Fruit fly (Drosophila melanogaster): ENCODE data around the gene Socs16D.
A peak's percentile ranks its signal among the peaks of the same experiment; 100 is the strongest.

Gene Socs16D

DNA sequence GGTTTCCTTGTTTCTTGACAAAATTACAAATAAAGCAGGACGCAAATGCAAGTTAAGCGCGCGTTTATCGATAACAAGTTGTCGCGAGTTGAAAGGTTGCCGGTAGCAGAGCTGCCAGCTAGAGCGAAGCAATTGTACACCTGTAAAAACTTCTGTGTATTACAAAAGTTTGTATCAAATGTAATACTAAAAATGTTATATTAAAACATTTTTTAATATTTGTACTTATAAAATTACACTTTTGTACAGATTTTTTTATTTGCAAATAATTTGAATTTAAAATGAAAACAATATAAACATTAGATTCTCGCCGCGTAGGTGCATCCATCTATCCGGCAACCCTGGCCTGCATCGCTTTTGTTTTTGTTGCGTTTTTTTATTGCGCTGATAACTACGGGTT is 17.3 kb upstream of the Socs16D start, which contains the start of the genes CG8142 and Ucp4A (continued):
- peak; percentile 39 for TF ChIP-seq slp2 (GFP tag; optimal IDR thresholded peaks at IDR 0.05)
- TF ChIP-seq zfh1 (GFP tag; IDR thresholded peaks at IDR 0.05), result peak; percentile 96
- TF ChIP-seq CG14667 (GFP tag; IDR thresholded peaks at IDR 0.05), result peak; percentile 96
- peak in 1 of 2 experiments; percentile 99 for TF ChIP-seq Hr78 (GFP tag; optimal IDR thresholded peaks at IDR 0.05)
- no peak for TF ChIP-seq CG42726 (GFP tag; IDR thresholded peaks at IDR 0.05; ENCODE audit: partially characterized antibody)
- peak; percentile 91 for TF ChIP-seq NFAT (GFP tag; IDR thresholded peaks at IDR 0.05)
- peak; percentile 92 for TF ChIP-seq dmrt99B (tag; optimal IDR thresholded peaks at IDR 0.05)
- peak; percentile 85 for TF ChIP-seq HmgZ (tag; optimal IDR thresholded peaks at IDR 0.05)
- TF ChIP-seq fd64A (GFP tag; optimal IDR thresholded peaks at IDR 0.05), result no peak
- peak; percentile 90 for TF ChIP-seq CG15601 (tag; optimal IDR thresholded peaks at IDR 0.05)
- TF ChIP-seq CG17912 (GFP tag; optimal IDR thresholded peaks at IDR 0.05), result peak; percentile 25
- no peak for TF ChIP-seq zen2 (GFP tag; IDR thresholded peaks at IDR 0.05; ENCODE audit: partially characterized antibody)
- no peak for TF ChIP-seq h (optimal IDR thresholded peaks at IDR 0.05)
- peak; percentile 93 for TF ChIP-seq croc (GFP tag; conservative IDR thresholded peaks at IDR 0.05)
- peak; percentile 95 for TF ChIP-seq HLH3B (GFP tag; IDR thresholded peaks at IDR 0.05)
- TF ChIP-seq bigmax (GFP tag; optimal IDR thresholded peaks at IDR 0.05), result no peak
- TF ChIP-seq CG5180 (GFP tag; optimal IDR thresholded peaks at IDR 0.05), result peak; percentile 62
- peak; percentile 94 for TF ChIP-seq CG2678 (tag; optimal IDR thresholded peaks at IDR 0.05)
- peak; percentile 88 for TF ChIP-seq CG3726 (GFP tag; IDR thresholded peaks at IDR 0.05)
- TF ChIP-seq BtbVII (GFP tag; optimal IDR thresholded peaks at IDR 0.05), result peak; percentile 86
- TF ChIP-seq CG15514 (GFP tag; optimal IDR thresholded peaks at IDR 0.05), result peak; percentile 85
- TF ChIP-seq salm (tag; optimal IDR thresholded peaks at IDR 0.05), result peak; percentile 61
- peak; percentile 93 for TF ChIP-seq ssp (GFP tag; IDR thresholded peaks at IDR 0.05)
- peak; percentile 46 for TF ChIP-seq CG7786 (GFP tag; optimal IDR thresholded peaks at IDR 0.05)
- peak; percentile 91 for TF ChIP-seq zf30C (GFP tag; optimal IDR thresholded peaks at IDR 0.05)
- TF ChIP-seq p53 (GFP tag; optimal IDR thresholded peaks at IDR 0.05), result no peak
- peak; percentile 53 for TF ChIP-seq CG15073 (GFP tag; optimal IDR thresholded peaks at IDR 0.05)
- peak; percentile 76 for TF ChIP-seq CG30020 (tag; optimal IDR thresholded peaks at IDR 0.05)
- peak; percentile 39 for TF ChIP-seq Bdp1 (GFP tag; optimal IDR thresholded peaks at IDR 0.05)
- no peak for TF ChIP-seq usp (GFP tag; optimal IDR thresholded peaks at IDR 0.05)
- TF ChIP-seq mld (GFP tag; IDR thresholded peaks at IDR 0.05; ENCODE audit: partially characterized antibody), result no peak
- TF ChIP-seq CG7745 (tag; optimal IDR thresholded peaks at IDR 0.05), result no peak
- peak; percentile 92 for TF ChIP-seq trem (tag; optimal IDR thresholded peaks at IDR 0.05)
- TF ChIP-seq Dip2 (GFP tag; IDR thresholded peaks at IDR 0.05), result peak; percentile 51; the same call in 1 of the 2 replicates
- no peak for TF ChIP-seq cad (GFP tag; optimal IDR thresholded peaks at IDR 0.05)
- TF ChIP-seq tx (GFP tag; optimal IDR thresholded peaks at IDR 0.05), result peak; percentile 2
- TF ChIP-seq chinmo (GFP tag; IDR thresholded peaks at IDR 0.05; ENCODE audit: partially characterized antibody), result 0 out of 4 replicates have a peak, but pooled peaks have one; percentile 52
- TF ChIP-seq hth (optimal IDR thresholded peaks at IDR 0.05), result no peak
- peak; percentile 85 for TF ChIP-seq CG1024 (GFP tag; IDR thresholded peaks at IDR 0.05)
- peak; percentile 66 for TF ChIP-seq CG1529 (GFP tag; optimal IDR thresholded peaks at IDR 0.05)
- TF ChIP-seq sc (optimal IDR thresholded peaks at IDR 0.05), result no peak
- peak; percentile 79 for TF ChIP-seq sc (GFP tag; optimal IDR thresholded peaks at IDR 0.05)
- TF ChIP-seq Oli (tag; optimal IDR thresholded peaks at IDR 0.05), result peak; percentile 89
- no peak for TF ChIP-seq Stat92E (GFP tag; optimal IDR thresholded peaks at IDR 0.05)
- TF ChIP-seq CG10267 (tag; optimal IDR thresholded peaks at IDR 0.05), result peak; percentile 88
- TF ChIP-seq Opbp (GFP tag; IDR thresholded peaks at IDR 0.05; ENCODE audit: partially characterized antibody), result 0 out of 3 replicates have a peak, but pooled peaks have one; percentile 14
- TF ChIP-seq cato (GFP tag; optimal IDR thresholded peaks at IDR 0.05; ENCODE audit: borderline replicate concordance), result peak; percentile 86
- peak; percentile 93 for TF ChIP-seq CG17361 (GFP tag; IDR thresholded peaks at IDR 0.05)
- peak; percentile 91 for TF ChIP-seq so (GFP tag; IDR thresholded peaks at IDR 0.05)
- TF ChIP-seq sr (GFP tag; IDR thresholded peaks at IDR 0.05), result peak; percentile 43; the same call in 2 of the 3 replicates
- TF ChIP-seq aop (GFP tag; IDR thresholded peaks at IDR 0.05), result peak; percentile 65; the same call in 1 of the 2 replicates
